Fruit fly (Drosophila melanogaster) whole organism, adult: Measurements from ENCODE around the gene CG31373.

Source experiments
- CG11617 ChIP-seq: fragments of 200-800 bp; sonication (Bioruptor generic); optimal IDR thresholded peaks from 2 replicates; lab custom pipeline; 2017; ENCODE audit warnings: mild to moderate bottlenecking, missing biosample characterization, missing genetic modification reagents, missing genetic modification characterization
- CG12768 ChIP-seq: fragments of 200-800 bp; sonication (Bioruptor generic); optimal IDR thresholded peaks from 2 replicates; lab custom pipeline; 2017; ENCODE audit warnings: missing biosample characterization, missing genetic modification characterization, mild to moderate bottlenecking, moderate library complexity, missing genetic modification reagents
- CG14711 ChIP-seq: fragments of 200-800 bp; sonication (Bioruptor generic); optimal IDR thresholded peaks from 2 replicates; lab custom pipeline; 2018; ENCODE audit warnings: missing biosample characterization, mild to moderate bottlenecking, missing genetic modification characterization, moderate library complexity
- CG1620 ChIP-seq: fragments of 200-800 bp; sonication (Bioruptor generic); optimal IDR thresholded peaks from 2 replicates; lab custom pipeline; 2016; ENCODE audit warnings: missing biosample characterization, missing genetic modification characterization
- CG33017 ChIP-seq: fragments of 200-800 bp; sonication (Bioruptor generic); optimal IDR thresholded peaks from 2 replicates; lab custom pipeline; 2018; ENCODE audit warnings: missing biosample characterization, mild to moderate bottlenecking, missing genetic modification characterization, moderate library complexity
- CG5204 ChIP-seq: fragments of 200-800 bp; sonication (Bioruptor generic); optimal IDR thresholded peaks from 2 replicates; lab custom pipeline; 2016; ENCODE audit warnings: missing biosample characterization, missing genetic modification characterization
- CG7045 ChIP-seq: fragments of 200-800 bp; sonication (Bioruptor generic); optimal IDR thresholded peaks from 2 replicates; lab custom pipeline; 2017; ENCODE audit warnings: missing biosample characterization, mild to moderate bottlenecking, missing genetic modification characterization
- CG7101 ChIP-seq: fragments of 200-800 bp; sonication (Bioruptor generic); optimal IDR thresholded peaks from 2 replicates; lab custom pipeline; 2018; ENCODE audit warnings: missing biosample characterization, mild to moderate bottlenecking, missing genetic modification characterization, moderate library complexity
- Clk ChIP-seq: fragments of 200-800 bp; sonication (Bioruptor generic); optimal IDR thresholded peaks from 2 replicates; lab custom pipeline; 2017; ENCODE audit warnings: missing biosample characterization, missing genetic modification characterization
- Crg-1 ChIP-seq: fragments of 200-800 bp; sonication (Bioruptor generic); optimal IDR thresholded peaks from 2 replicates; lab custom pipeline; 2016; ENCODE audit warnings: missing biosample characterization, missing genetic modification characterization
- Hr96 ChIP-seq: fragments of 200-800 bp; sonication (Bioruptor generic); optimal IDR thresholded peaks from 2 replicates; lab custom pipeline; 2016; ENCODE audit warnings: missing biosample characterization, missing genetic modification characterization
- Mnt ChIP-seq: fragments of 200-800 bp; sonication (Bioruptor generic); optimal IDR thresholded peaks from 2 replicates; lab custom pipeline; 2016; ENCODE audit warnings: missing biosample characterization, mild to moderate bottlenecking, missing genetic modification characterization
- bab1 ChIP-seq: fragments of 200-800 bp; sonication (Bioruptor generic); optimal IDR thresholded peaks from 3 replicates; lab custom pipeline; 2019; ENCODE audit warnings: missing biosample characterization, mild to moderate bottlenecking, missing genetic modification characterization, moderate library complexity
- cic ChIP-seq: fragments of 200-800 bp; sonication (Bioruptor generic); optimal IDR thresholded peaks from 2 replicates; lab custom pipeline; 2017; ENCODE audit warnings: missing biosample characterization, mild to moderate bottlenecking, missing genetic modification characterization, moderate library complexity
- cnc ChIP-seq, 2 experiments: fragments of >200 bp; optimal IDR thresholded peaks; 2 replicates each; lab custom pipeline; 2017
- kay ChIP-seq: fragments of 200-800 bp; sonication (Bioruptor generic); peaks from one replicate; lab custom pipeline; 2016; ENCODE audit warnings: missing biosample characterization, missing genetic modification characterization, borderline replicate concordance
- ovo ChIP-seq: fragments of 200-800 bp; sonication (Bioruptor generic); optimal IDR thresholded peaks from 2 replicates; lab custom pipeline; 2016; ENCODE audit warnings: missing biosample characterization, missing genetic modification characterization
- pad ChIP-seq: fragments of 200-800 bp; sonication (Bioruptor generic); optimal IDR thresholded peaks from 3 replicates; lab custom pipeline; 2017; ENCODE audit warnings: missing biosample characterization, missing genetic modification characterization, mild to moderate bottlenecking, moderate library complexity, missing genetic modification reagents
- tj ChIP-seq: fragments of 200-800 bp; sonication (Bioruptor generic); optimal IDR thresholded peaks from 3 replicates; lab custom pipeline; 2017; ENCODE audit warnings: missing biosample characterization, mild to moderate bottlenecking, missing genetic modification characterization, moderate library complexity
- toe ChIP-seq: fragments of 200-800 bp; sonication (Bioruptor generic); optimal IDR thresholded peaks from 2 replicates; lab custom pipeline; 2016; ENCODE audit warnings: missing biosample characterization, missing genetic modification characterization

The CG31373 gene

dm6 chr3R:10661098-10661497 lies 48.1 kb downstream of the CG31373 start:
- TF ChIP-seq CG14711 (tag; lab: Kevin White, UChicago) (no peak), Mnt (GFP tag; lab: Kevin White, UChicago) (no peak), Hr96 (GFP tag; lab: Kevin White, UChicago) (no peak), CG12768 (GFP tag; lab: Kevin White, UChicago) (no peak), CG5204 (GFP tag; lab: Kevin White, UChicago) (no peak), pad (GFP tag; lab: Kevin White, UChicago) (no peak), kay (GFP tag; lab: Kevin White, UChicago) (no peak), ovo (GFP tag; lab: Kevin White, UChicago) (no peak), Clk (GFP tag; lab: Kevin White, UChicago) (no peak), tj (GFP tag; lab: Kevin White, UChicago) (no peak), CG1620 (no peak), CG33017 (no peak), CG7101 (tag; lab: Kevin White, UChicago) (no peak), Crg-1 (no peak), toe (GFP tag; lab: Kevin White, UChicago) (no peak), cic (GFP tag; lab: Kevin White, UChicago) (no peak), bab1 (GFP tag; lab: Kevin White, UChicago) (no peak), cnc (optimal IDR thresholded peaks at IDR 0.05; lab: Kevin White, UChicago) (no peak), CG11617 (GFP tag; lab: Kevin White, UChicago) (no peak), CG7045 (GFP tag; lab: Kevin White, UChicago) (no peak)

- TF ChIP-seq pad (GFP tag; lab: Kevin White, UChicago) (no peak), Hr96 (GFP tag; lab: Kevin White, UChicago) (no peak), tj (GFP tag; lab: Kevin White, UChicago) (no peak), CG11617 (GFP tag; lab: Kevin White, UChicago) (no peak), ovo (GFP tag; lab: Kevin White, UChicago) (no peak), CG1620 (no peak), Clk (GFP tag; lab: Kevin White, UChicago) (no peak), CG7045 (GFP tag; lab: Kevin White, UChicago) (no peak), CG5204 (GFP tag; lab: Kevin White, UChicago) (no peak), CG33017 (no peak), CG7101 (tag; lab: Kevin White, UChicago) (no peak), cic (GFP tag; lab: Kevin White, UChicago) (no peak), Crg-1 (no peak), toe (GFP tag; lab: Kevin White, UChicago) (no peak), CG14711 (tag; lab: Kevin White, UChicago) (no peak), Mnt (GFP tag; lab: Kevin White, UChicago) (no peak), bab1 (GFP tag; lab: Kevin White, UChicago) (no peak), kay (GFP tag; lab: Kevin White, UChicago) (no peak), CG12768 (GFP tag; lab: Kevin White, UChicago) (no peak), cnc (optimal IDR thresholded peaks at IDR 0.05; lab: Kevin White, UChicago) (no peak)
These were observed 49.6 kb downstream of the CG31373 start for dm6 chr3R:10659563-10659962.

dm6 chr3R:10658783-10659182 lies 50.4 kb downstream of the CG31373 start:
- no peak for TF ChIP-seq Crg-1
- TF ChIP-seq CG11617 (GFP tag; lab: Kevin White, UChicago), result no peak
- TF ChIP-seq tj (GFP tag; lab: Kevin White, UChicago), result no peak
- TF ChIP-seq CG33017, result no peak
- TF ChIP-seq Hr96 (GFP tag; lab: Kevin White, UChicago), result no peak
- TF ChIP-seq ovo (GFP tag; lab: Kevin White, UChicago), result no peak
- no peak for TF ChIP-seq Mnt (GFP tag; lab: Kevin White, UChicago)
- TF ChIP-seq kay (GFP tag; lab: Kevin White, UChicago), result no peak
- no peak for TF ChIP-seq CG7045 (GFP tag; lab: Kevin White, UChicago)
- TF ChIP-seq CG14711 (tag; lab: Kevin White, UChicago), result no peak
- TF ChIP-seq CG5204 (GFP tag; lab: Kevin White, UChicago), result no peak
- no peak for TF ChIP-seq toe (GFP tag; lab: Kevin White, UChicago)
- no peak for TF ChIP-seq cic (GFP tag; lab: Kevin White, UChicago)
